Worm (Caenorhabditis elegans): Measurements from ENCODE around the gene F22E5.7.

ce11 chrII:2622480-2622879 is 19.4 kb upstream of the F22E5.7 start, which contains the start of gene D2062.5:
- TF ChIP-seq cog-1 (tag; optimal IDR thresholded peaks at IDR 0.05) (no peak), ztf-23 (GFP tag; IDR thresholded peaks at IDR 0.05) (no peak), flt-1 (GFP tag; IDR thresholded peaks at IDR 0.05) (no peak)

All from whole organism, midembryonic.